Worm (Caenorhabditis elegans): Measurements from ENCODE around the gene Y39B6A.25.
"Not testable (repeated sequence)": the region's sequence is repeated elsewhere in the genome, so short reads cannot be mapped to it uniquely, and the experiment has no call there.

The Y39B6A.25 gene

ce11 chrV:19001656-19002055 lies 24.6 kb upstream of the Y39B6A.25 start, which contains the start of gene Y39B6A.33:
Gene Y39B6A.33, plus strand, starts transcription at chrV:19001956.
- TF ChIP-seq hlh-30 (tag; optimal IDR thresholded peaks at IDR 0.05; ENCODE audit: insufficient read depth), result no peak
- TF ChIP-seq ceh-44 (GFP tag; IDR thresholded peaks at IDR 0.05), result 0 out of 2 replicates have a peak, but pooled peaks have one; percentile 5

ce11 chrV:19010405-19010804 lies 15.9 kb upstream of the Y39B6A.25 start:
- TF ChIP-seq ceh-28 (tag; optimal IDR thresholded peaks at IDR 0.05) (peak; percentile 97), unc-39 (tag; optimal IDR thresholded peaks at IDR 0.05) (no peak), ctbp-1 (GFP tag; IDR thresholded peaks at IDR 0.05) (no peak)

- TF ChIP-seq unc-130 (GFP tag; optimal IDR thresholded peaks at IDR 0.05) (no peak), hlh-11 (tag; optimal IDR thresholded peaks at IDR 0.05) (no peak), unc-62 (GFP tag; optimal IDR thresholded peaks at IDR 0.05 in 1 of 2) (peak in 1 of 2 experiments; percentile 92), unc-62 (tag; optimal IDR thresholded peaks at IDR 0.05) (no peak), zfp-2 (tag; optimal IDR thresholded peaks at IDR 0.05) (no peak), nhr-28 (tag; optimal IDR thresholded peaks at IDR 0.05) (no peak), attf-4 (tag; optimal IDR thresholded peaks at IDR 0.05) (no peak), cey-2 (tag; optimal IDR thresholded peaks at IDR 0.05; ENCODE audit: borderline replicate concordance, insufficient read depth) (no peak), ceh-44 (GFP tag; IDR thresholded peaks at IDR 0.05) (no peak), nhr-11 (tag; optimal IDR thresholded peaks at IDR 0.05) (no peak), nhr-111 (GFP tag; optimal IDR thresholded peaks at IDR 0.05) (no peak), sdz-12 (GFP tag; optimal IDR thresholded peaks at IDR 0.05) (no peak), unc-39 (tag; optimal IDR thresholded peaks at IDR 0.05) (no peak), dpl-1 (GFP tag; optimal IDR thresholded peaks at IDR 0.05) (no peak), lir-3 (tag; optimal IDR thresholded peaks at IDR 0.05) (no peak), aha-1 (tag) (peak; percentile 28)
Observed at ce11 chrV:19013215-19013614, 13.0 kb upstream of the Y39B6A.25 start.

ce11 chrV:19014273-19014672 lies 12.0 kb upstream of the Y39B6A.25 start, which contains the start of gene Y39B6A.30:
Gene Y39B6A.30, plus strand, starts transcription at chrV:19014573.
- TF ChIP-seq attf-4, hlh-11, nhr-6 (tag; optimal IDR thresholded peaks at IDR 0.05): not testable (repeated sequence)

ce11 chrV:19014940-19015339 lies 11.3 kb upstream of the Y39B6A.25 start:
- TF ChIP-seq ceh-28 (tag; optimal IDR thresholded peaks at IDR 0.05), result peak; percentile 65

- no peak for TF ChIP-seq lin-13 (GFP tag; optimal IDR thresholded peaks at IDR 0.05)
- peak; percentile 85 for TF ChIP-seq ceh-28 (tag; optimal IDR thresholded peaks at IDR 0.05)
- TF ChIP-seq mdt-29 (GFP tag; IDR thresholded peaks at IDR 0.05), result no peak
- no peak for TF ChIP-seq zip-11 (GFP tag; IDR thresholded peaks at IDR 0.05)
- no peak for TF ChIP-seq pqm-1 (tag; optimal IDR thresholded peaks at IDR 0.05)
- peak; percentile 68 for TF ChIP-seq aha-1 (tag)
- no peak for TF ChIP-seq hlh-30 (tag; optimal IDR thresholded peaks at IDR 0.05; ENCODE audit: insufficient read depth)
- no peak for TF ChIP-seq T26A8.4 (GFP tag; IDR thresholded peaks at IDR 0.05)
- TF ChIP-seq hmg-1.1 (GFP tag; IDR thresholded peaks at IDR 0.05), result no peak
- no peak for TF ChIP-seq hif-1 (tag; optimal IDR thresholded peaks at IDR 0.05)
- TF ChIP-seq dmd-8 (GFP tag; IDR thresholded peaks at IDR 0.05), result no peak
Observed at ce11 chrV:19019239-19019638, 7.0 kb upstream of the Y39B6A.25 start.

- TF ChIP-seq gei-8 (GFP tag; optimal IDR thresholded peaks at IDR 0.05) (no peak), ceh-32 (tag; optimal IDR thresholded peaks at IDR 0.05; ENCODE audit: poor library complexity) (no peak), egl-43 (GFP tag; IDR thresholded peaks at IDR 0.05) (no peak), zip-11 (GFP tag; IDR thresholded peaks at IDR 0.05) (no peak), lin-1 (GFP tag; IDR thresholded peaks at IDR 0.05) (no peak), D1046.2 (GFP tag; IDR thresholded peaks at IDR 0.05) (no peak), pha-4 (GFP tag; IDR thresholded peaks at IDR 0.05) (no peak), pha-4 (tag; optimal IDR thresholded peaks at IDR 0.05) (no peak), nhr-41 (GFP tag; IDR thresholded peaks at IDR 0.05) (no peak), ceh-28 (tag; optimal IDR thresholded peaks at IDR 0.05) (no peak), dve-1 (tag; optimal IDR thresholded peaks at IDR 0.05; ENCODE audit: insufficient read depth) (no peak), ceh-20 (GFP tag; IDR thresholded peaks at IDR 0.05) (no peak), ceh-44 (GFP tag; IDR thresholded peaks at IDR 0.05) (no peak)
Observed at ce11 chrV:19024683-19025082, 1.6 kb upstream of the Y39B6A.25 start, which contains the start of gene Y39B6A.29. Gene Y39B6A.29, minus strand, starts transcription at chrV:19024783.

Data from whole organism, L4 larva.